Worm (Caenorhabditis elegans) whole organism, mixed stage, embryonic: ENCODE results near the gene str-35.
"Not testable (repeated sequence)": the region's sequence is repeated elsewhere in the genome, so short reads cannot be mapped to it uniquely, and the experiment has no call there.

Source experiments
- M03D4.4 ChIP-seq: sonication (generic microtip); optimal IDR thresholded peaks from 2 replicates; lab custom pipeline; 2017; ENCODE audit warnings: mild to moderate bottlenecking, missing genetic modification characterization, missing compliant biosample characterization
- bed-3 ChIP-seq: fragments of 200-800 bp; sonication (Bioruptor generic); optimal IDR thresholded peaks from 3 replicates; lab custom pipeline; 2018; ENCODE audit warnings: mild to moderate bottlenecking, missing genetic modification characterization, moderate library complexity, missing compliant biosample characterization
- blmp-1 ChIP-seq: fragments of 150-350 bp; optimal IDR thresholded peaks from 2 replicates; lab custom pipeline; 2014; ENCODE audit warnings: missing biosample characterization, missing genetic modification characterization
- ceh-39 ChIP-seq: fragments of 150-350 bp; optimal IDR thresholded peaks from 2 replicates; lab custom pipeline; 2014; ENCODE audit warnings: missing biosample characterization, missing genetic modification characterization
- ceh-43 ChIP-seq: fragments of 200-800 bp; sonication (Bioruptor generic); optimal IDR thresholded peaks from 2 replicates; lab custom pipeline; 2018; ENCODE audit warnings: mild to moderate bottlenecking, missing genetic modification characterization, moderate library complexity, missing compliant biosample characterization
- ces-1 ChIP-seq: fragments of 150-350 bp; optimal IDR thresholded peaks from 2 replicates; lab custom pipeline; 2014; ENCODE audit warnings: missing biosample characterization, missing genetic modification reagents, missing genetic modification characterization
- drap-1 ChIP-seq: fragments of 200-800 bp; sonication (Bioruptor generic); optimal IDR thresholded peaks from 3 replicates; lab custom pipeline; 2018; ENCODE audit warnings: mild to moderate bottlenecking, missing genetic modification characterization, missing compliant biosample characterization
- elt-1 ChIP-seq: sonication (generic microtip); optimal IDR thresholded peaks from 2 replicates; lab custom pipeline; 2017; ENCODE audit warnings: missing genetic modification characterization, mild to moderate bottlenecking, missing compliant biosample characterization, antibody characterized with exemption, moderate library complexity, borderline replicate concordance; ENCODE audit not compliant: insufficient read depth
- elt-3 ChIP-seq: fragments of 150-350 bp; optimal IDR thresholded peaks from 2 replicates; lab custom pipeline; 2014; ENCODE audit warnings: missing biosample characterization, missing genetic modification characterization
- flh-1 ChIP-seq: fragments of 200-800 bp; sonication (Bioruptor generic); optimal IDR thresholded peaks from 2 replicates; lab custom pipeline; 2018; ENCODE audit warnings: mild to moderate bottlenecking, missing genetic modification characterization, moderate library complexity, missing compliant biosample characterization
- hlh-1 ChIP-seq: fragments of 150-350 bp; optimal IDR thresholded peaks from 2 replicates; lab custom pipeline; 2014; ENCODE audit warnings: missing biosample characterization, missing genetic modification reagents, missing genetic modification characterization
- lin-13 ChIP-seq: fragments of 150-350 bp; optimal IDR thresholded peaks from 2 replicates; lab custom pipeline; 2014; ENCODE audit warnings: missing biosample characterization, missing genetic modification characterization
- lsy-2 ChIP-seq: fragments of 150-350 bp; optimal IDR thresholded peaks from 2 replicates; lab custom pipeline; 2014; ENCODE audit warnings: missing biosample characterization, missing genetic modification characterization
- mab-5 ChIP-seq: fragments of 150-350 bp; optimal IDR thresholded peaks from 2 replicates; lab custom pipeline; 2014; ENCODE audit warnings: missing biosample characterization, missing genetic modification characterization
- mep-1 ChIP-seq: fragments of 150-350 bp; optimal IDR thresholded peaks from 2 replicates; lab custom pipeline; 2017; ENCODE audit warnings: missing biosample characterization, missing genetic modification reagents, missing genetic modification characterization, inconsistent platforms
- mls-2 ChIP-seq: sonication (generic microtip); optimal IDR thresholded peaks from 2 replicates; lab custom pipeline; 2016; ENCODE audit warnings: mild to moderate bottlenecking, missing genetic modification characterization, moderate library complexity, missing compliant biosample characterization
- nhr-12 ChIP-seq: fragments of 150-350 bp; optimal IDR thresholded peaks from 2 replicates; lab custom pipeline; 2014; ENCODE audit warnings: missing biosample characterization, missing genetic modification characterization
- nhr-2 ChIP-seq: fragments of 150-350 bp; optimal IDR thresholded peaks from 2 replicates; lab custom pipeline; 2014; ENCODE audit warnings: missing biosample characterization, missing genetic modification characterization
- nhr-28 ChIP-seq: fragments of 150-350 bp; optimal IDR thresholded peaks from 2 replicates; lab custom pipeline; 2014; ENCODE audit warnings: missing biosample characterization, missing genetic modification characterization
- pha-4 ChIP-seq: fragments of 150-350 bp; optimal IDR thresholded peaks from 2 replicates; lab custom pipeline; 2018; ENCODE audit warnings: missing biosample characterization, missing genetic modification reagents, missing genetic modification characterization
- sem-2 ChIP-seq: fragments of 200-800 bp; sonication (Bioruptor generic); optimal IDR thresholded peaks from 2 replicates; lab custom pipeline; 2018; ENCODE audit warnings: mild to moderate bottlenecking, missing genetic modification characterization, missing compliant biosample characterization
- snpc-4 ChIP-seq: fragments of 150-350 bp; optimal IDR thresholded peaks from 2 replicates; lab custom pipeline; 2014; ENCODE audit warnings: missing biosample characterization, missing genetic modification characterization
- sptf-1 ChIP-seq: sonication (generic microtip); optimal IDR thresholded peaks from 2 replicates; lab custom pipeline; 2017; ENCODE audit warnings: mild to moderate bottlenecking, missing genetic modification characterization, moderate library complexity, missing compliant biosample characterization
- tbx-8 ChIP-seq: fragments of 200-800 bp; sonication (Bioruptor generic); optimal IDR thresholded peaks from 2 replicates; lab custom pipeline; 2018; ENCODE audit warnings: mild to moderate bottlenecking, missing genetic modification characterization, moderate library complexity, missing compliant biosample characterization
- unc-120 ChIP-seq: sonication (generic microtip); optimal IDR thresholded peaks from 2 replicates; lab custom pipeline; 2017; ENCODE audit warnings: missing genetic modification characterization, missing compliant biosample characterization; ENCODE audit not compliant: poor library complexity, severe bottlenecking
- unc-39 ChIP-seq: fragments of 150-350 bp; optimal IDR thresholded peaks from 2 replicates; lab custom pipeline; 2014; ENCODE audit warnings: missing biosample characterization, missing genetic modification characterization
- unc-62 ChIP-seq: fragments of 150-350 bp; optimal IDR thresholded peaks from 2 replicates; lab custom pipeline; 2014; ENCODE audit warnings: missing biosample characterization, missing genetic modification reagents, missing genetic modification characterization
- zip-8 ChIP-seq: fragments of 150-350 bp; optimal IDR thresholded peaks from 2 replicates; lab custom pipeline; 2014; ENCODE audit warnings: missing biosample characterization, missing genetic modification characterization
- ztf-11 ChIP-seq: fragments of 150-350 bp; optimal IDR thresholded peaks from 2 replicates; lab custom pipeline; 2014; ENCODE audit warnings: missing biosample characterization, missing genetic modification characterization

The str-35 gene

ce11 chrV:4474543-4474942 is at the start of gene str-35:
Gene str-35 (plus strand): TSS chrV:4474843.
- not testable (repeated sequence) for TF ChIP-seq mls-2, ztf-11, mab-5 (tag; lab: Kevin White, UChicago)

- no peak for TF ChIP-seq nhr-2
- TF ChIP-seq unc-62 (GFP tag; lab: Kevin White, UChicago): no peak
- no peak for TF ChIP-seq unc-39 (tag; lab: Kevin White, UChicago)
- TF ChIP-seq ztf-11 (tag; lab: Kevin White, UChicago): no peak
- TF ChIP-seq nhr-28 (tag; lab: Kevin White, UChicago): no peak
- no peak for TF ChIP-seq drap-1 (GFP tag; lab: Kevin White, UChicago)
- no peak for TF ChIP-seq ceh-39
- TF ChIP-seq bed-3 (GFP tag; lab: Kevin White, UChicago): no peak
- no peak for TF ChIP-seq elt-1 (tag; lab: Kevin White, UChicago)
- no peak for TF ChIP-seq ces-1 (GFP tag; lab: Kevin White, UChicago)
- TF ChIP-seq mab-5 (tag; lab: Kevin White, UChicago): no peak
- no peak for TF ChIP-seq unc-120 (tag; lab: Kevin White, UChicago)
- TF ChIP-seq M03D4.4: no peak
- TF ChIP-seq pha-4 (tag; lab: Kevin White, UChicago): no peak
- no peak for TF ChIP-seq tbx-8
- no peak for TF ChIP-seq snpc-4 (tag; lab: Kevin White, UChicago)
- no peak for TF ChIP-seq mep-1 (tag; lab: Kevin White, UChicago)
- TF ChIP-seq nhr-12 (tag; lab: Kevin White, UChicago): no peak
- TF ChIP-seq lin-13 (tag; lab: Kevin White, UChicago): no peak
Measured at ce11 chrV:4428202-4428601, 46.4 kb upstream of the str-35 start, which contains the start of gene Y47D7A.11. Gene Y47D7A.11 (minus strand): TSS chrV:4428302.

- TF ChIP-seq sptf-1 (tag; lab: Kevin White, UChicago) (no peak), M03D4.4 (no peak), lin-13 (tag; lab: Kevin White, UChicago) (no peak)
Measured at ce11 chrV:4429576-4429975, 45.1 kb upstream of the str-35 start, which contains the start of gene Y47D7A.12. Gene Y47D7A.12 (minus strand): TSS chrV:4429676.

- TF ChIP-seq zip-8 (no peak), ces-1 (GFP tag; lab: Kevin White, UChicago) (no peak), nhr-12 (tag; lab: Kevin White, UChicago) (no peak), lin-13 (tag; lab: Kevin White, UChicago) (no peak), lsy-2 (tag; lab: Kevin White, UChicago) (no peak), mab-5 (tag; lab: Kevin White, UChicago) (no peak), unc-39 (tag; lab: Kevin White, UChicago) (no peak), hlh-1 (tag; lab: Kevin White, UChicago) (no peak), nhr-2 (no peak), elt-3 (tag; lab: Kevin White, UChicago) (no peak), bed-3 (GFP tag; lab: Kevin White, UChicago) (no peak), flh-1 (GFP tag; lab: Kevin White, UChicago) (no peak), ceh-39 (no peak), unc-120 (tag; lab: Kevin White, UChicago) (no peak), blmp-1 (tag; lab: Kevin White, UChicago) (no peak), sem-2 (GFP tag; lab: Kevin White, UChicago) (no peak), ceh-43 (no peak), M03D4.4 (no peak), mep-1 (tag; lab: Kevin White, UChicago) (no peak)
Measured at ce11 chrV:4432783-4433237, 41.8 kb upstream of the str-35 start, which contains the start of gene Y47D7A.15. Gene Y47D7A.15 (minus strand): TSS chrV:4433187.

- no peak for TF ChIP-seq nhr-2
- TF ChIP-seq sem-2 (GFP tag; lab: Kevin White, UChicago): peak; percentile 8
- no peak for TF ChIP-seq ceh-39
- TF ChIP-seq ceh-43: no peak
- TF ChIP-seq flh-1 (GFP tag; lab: Kevin White, UChicago): no peak
- no peak for TF ChIP-seq unc-62 (GFP tag; lab: Kevin White, UChicago)
- TF ChIP-seq, all 35 proteins: peak for 1
Measured at ce11 chrV:4435411-4435981, 39.1 kb upstream of the str-35 start, which contains the start of gene Y47D7A.13. Gene Y47D7A.13 (minus strand): TSS chrV:4435927.
